Fruit fly (Drosophila melanogaster): Measurements from ENCODE around the gene CG15382.

- TF ChIP-seq CG8478 (optimal IDR thresholded peaks at IDR 0.05) (no peak), CTCF (optimal IDR thresholded peaks at IDR 0.05) (no peak)
Measured at dm6 chr2L:2175090-2175830, 19.7 kb downstream of the CG15382 start.
